Worm (Caenorhabditis elegans) whole organism, L1 larva: ENCODE results near the gene F45G2.8.
A peak's percentile ranks its signal among the peaks of the same experiment; 100 is the strongest.

Source experiments
- C04F5.9 ChIP-seq: sonication (generic microtip); optimal IDR thresholded peaks from 2 replicates; lab custom pipeline; 2016; ENCODE audit warnings: missing genetic modification characterization, missing compliant biosample characterization
- C16A3.4 ChIP-seq: fragments of 150-350 bp; optimal IDR thresholded peaks from 2 replicates; lab custom pipeline; 2014; ENCODE audit warnings: missing biosample characterization, missing genetic modification characterization
- C34B4.2 ChIP-seq: sonication (generic microtip); optimal IDR thresholded peaks from 2 replicates; lab custom pipeline; 2017; ENCODE audit warnings: mild to moderate bottlenecking, missing genetic modification characterization, missing compliant biosample characterization
- aha-1 ChIP-seq: fragments of 150-350 bp; optimal IDR thresholded peaks from 2 replicates; lab custom pipeline; 2014; ENCODE audit warnings: missing biosample characterization, missing genetic modification characterization
- aly-2 ChIP-seq: fragments of 150-350 bp; optimal IDR thresholded peaks from 2 replicates; lab custom pipeline; 2014; ENCODE audit warnings: missing biosample characterization, missing genetic modification characterization
- blmp-1 ChIP-seq: fragments of 150-350 bp; optimal IDR thresholded peaks from 2 replicates; lab custom pipeline; 2014; ENCODE audit warnings: missing biosample characterization, missing genetic modification characterization
- ceh-63 ChIP-seq: fragments of 200-800 bp; sonication (Bioruptor generic); optimal IDR thresholded peaks from 2 replicates; lab custom pipeline; 2018; ENCODE audit warnings: mild to moderate bottlenecking, missing genetic modification characterization, missing compliant biosample characterization
- ceh-8 ChIP-seq: fragments of 200-800 bp; sonication (Bioruptor generic); optimal IDR thresholded peaks from 2 replicates; lab custom pipeline; 2018; ENCODE audit warnings: mild to moderate bottlenecking, missing genetic modification characterization, moderate library complexity, missing compliant biosample characterization
- ceh-88 ChIP-seq: fragments of 200-800 bp; sonication (Bioruptor generic); IDR thresholded peaks from 2 replicates; pipeline ENCODE4 v1.3.6; 2022; ENCODE audit warnings: missing genetic modification characterization, missing compliant biosample characterization
- ces-1 ChIP-seq: fragments of 150-350 bp; optimal IDR thresholded peaks from 2 replicates; lab custom pipeline; 2014; ENCODE audit warnings: missing biosample characterization, missing genetic modification reagents, missing genetic modification characterization
- dpl-1 ChIP-seq, 3 experiments: fragments of 150-350 bp in 2 of 3; sonication (generic microtip) in 1 of 3; optimal IDR thresholded peaks; 2 replicates each; lab custom pipeline; 2014 to 2017; ENCODE audit warnings: missing biosample characterization in 3 of 3, missing genetic modification characterization in 3 of 3, missing genetic modification reagents in 3 of 3
- efl-1 ChIP-seq, 4 experiments: fragments of 150-350 bp; optimal IDR thresholded peaks in 3 of 4; peaks in 1 of 4; 1 replicate in 1 of 4; 2 replicates in 3 of 4; lab custom pipeline; 2014; ENCODE audit warnings: missing biosample characterization in 2 of 4, missing genetic modification characterization in 2 of 4, missing genetic modification reagents in 2 of 4
- efl-3 ChIP-seq: fragments of 200-800 bp; sonication (Bioruptor generic); optimal IDR thresholded peaks from 2 replicates; lab custom pipeline; 2018; ENCODE audit warnings: mild to moderate bottlenecking, missing genetic modification characterization, missing compliant biosample characterization
- egl-13 ChIP-seq: sonication (generic microtip); optimal IDR thresholded peaks from 2 replicates; lab custom pipeline; 2016; ENCODE audit warnings: missing genotype, missing genetic modification reagents, missing genetic modification characterization, missing compliant biosample characterization
- elt-2 ChIP-seq: sonication (generic microtip); optimal IDR thresholded peaks from 2 replicates; lab custom pipeline; 2016; ENCODE audit warnings: missing genetic modification characterization, mild to moderate bottlenecking, inconsistent platforms, missing compliant biosample characterization, missing genetic modification reagents
- ets-5 ChIP-seq: fragments of 200-800 bp; sonication (Bioruptor generic); IDR thresholded peaks from 2 replicates; pipeline ENCODE4 v1.3.6; 2022; ENCODE audit warnings: missing genetic modification characterization, missing compliant biosample characterization
- fkh-10 ChIP-seq: sonication (generic microtip); optimal IDR thresholded peaks from 2 replicates; lab custom pipeline; 2017; ENCODE audit warnings: missing biosample characterization, missing genetic modification reagents, missing genetic modification characterization
- fkh-4 ChIP-seq: sonication (generic microtip); optimal IDR thresholded peaks from 2 replicates; lab custom pipeline; 2016; ENCODE audit warnings: missing compliant biosample characterization, missing genetic modification characterization, borderline replicate concordance
- grh-1 ChIP-seq: fragments of 200-800 bp; sonication (Bioruptor generic); IDR thresholded peaks from 2 replicates; pipeline ENCODE4 v1.3.6; 2022; ENCODE audit warnings: missing genetic modification reagents, missing genetic modification characterization, missing compliant biosample characterization
- hlh-17 ChIP-seq: fragments of 200-800 bp; sonication (Bioruptor generic); optimal IDR thresholded peaks from 2 replicates; lab custom pipeline; 2018; ENCODE audit warnings: missing genetic modification characterization, mild to moderate bottlenecking, missing compliant biosample characterization, moderate library complexity, borderline replicate concordance
- hlh-4 ChIP-seq: sonication (generic microtip); optimal IDR thresholded peaks from 2 replicates; lab custom pipeline; 2016; ENCODE audit warnings: mild to moderate bottlenecking, missing genetic modification characterization, missing compliant biosample characterization
- isw-1 ChIP-seq: fragments of 200-800 bp; sonication (Bioruptor generic); IDR thresholded peaks from 2 replicates; pipeline ENCODE4 v1.3.6; 2022; ENCODE audit warnings: missing genetic modification characterization, missing compliant biosample characterization
- jun-1 ChIP-seq: fragments of 150-350 bp; optimal IDR thresholded peaks from 2 replicates; lab custom pipeline; 2014; ENCODE audit warnings: missing biosample characterization, missing genetic modification reagents, missing genetic modification characterization
- lin-15B ChIP-seq: fragments of 150-350 bp; sonication (generic microtip); optimal IDR thresholded peaks from 3 replicates; lab custom pipeline; 2014; ENCODE audit warnings: missing biosample characterization, missing genetic modification characterization
- lin-35 ChIP-seq, 2 experiments: fragments of 150-350 bp; optimal IDR thresholded peaks; 2 replicates each; lab custom pipeline; 2014; ENCODE audit warnings: missing biosample characterization in 2 of 2, missing genetic modification characterization in 2 of 2, missing genetic modification reagents in 2 of 2
- lir-3 ChIP-seq: sonication (generic microtip); optimal IDR thresholded peaks from 2 replicates; lab custom pipeline; 2016; ENCODE audit warnings: mild to moderate bottlenecking, missing genetic modification characterization, moderate library complexity, missing compliant biosample characterization; ENCODE audit not compliant: poor library complexity
- mdl-1 ChIP-seq, 2 experiments: fragments of 150-350 bp; optimal IDR thresholded peaks; 2 replicates each; lab custom pipeline; 2014 to 2017; ENCODE audit warnings: missing biosample characterization in 2 of 2, missing genetic modification characterization in 2 of 2, inconsistent platforms in 1 of 2
- mef-2 ChIP-seq: fragments of 150-350 bp; optimal IDR thresholded peaks from 2 replicates; lab custom pipeline; 2014; ENCODE audit warnings: missing biosample characterization, missing genetic modification characterization
- nhr-20 ChIP-seq: sonication (generic microtip); optimal IDR thresholded peaks from 2 replicates; lab custom pipeline; 2016; ENCODE audit warnings: mild to moderate bottlenecking, missing genetic modification characterization, missing compliant biosample characterization
- nhr-237 ChIP-seq: fragments of 150-350 bp; optimal IDR thresholded peaks from 2 replicates; lab custom pipeline; 2014; ENCODE audit warnings: missing biosample characterization, missing genetic modification characterization
- nhr-28 ChIP-seq: fragments of 150-350 bp; optimal IDR thresholded peaks from 2 replicates; lab custom pipeline; 2014; ENCODE audit warnings: missing biosample characterization, missing genetic modification characterization
- nhr-47 ChIP-seq: sonication (generic microtip); optimal IDR thresholded peaks from 2 replicates; lab custom pipeline; 2016; ENCODE audit warnings: mild to moderate bottlenecking, missing genetic modification characterization, moderate library complexity, missing compliant biosample characterization
- nhr-71 ChIP-seq: sonication (generic microtip); optimal IDR thresholded peaks from 2 replicates; lab custom pipeline; 2016; ENCODE audit warnings: mild to moderate bottlenecking, missing genetic modification characterization, moderate library complexity, missing compliant biosample characterization
- nhr-76 ChIP-seq: sonication (generic microtip); optimal IDR thresholded peaks from 2 replicates; lab custom pipeline; 2017; ENCODE audit warnings: missing biosample characterization, missing genetic modification characterization
- nhr-84 ChIP-seq: sonication (generic microtip); optimal IDR thresholded peaks from 2 replicates; lab custom pipeline; 2017; ENCODE audit warnings: missing biosample characterization, missing genetic modification characterization
- nhr-85 ChIP-seq: sonication (generic microtip); peaks from one replicate; lab custom pipeline; 2016; ENCODE audit warnings: missing genetic modification characterization, inconsistent platforms, missing compliant biosample characterization
- nhr-90 ChIP-seq: sonication (generic microtip); optimal IDR thresholded peaks from 2 replicates; lab custom pipeline; 2016; ENCODE audit warnings: mild to moderate bottlenecking, missing genetic modification characterization, missing compliant biosample characterization; ENCODE audit not compliant: poor library complexity
- pag-3 ChIP-seq: sonication (generic microtip); optimal IDR thresholded peaks from 2 replicates; lab custom pipeline; 2017; ENCODE audit warnings: missing genetic modification characterization, mild to moderate bottlenecking, missing compliant biosample characterization, antibody characterized with exemption, borderline replicate concordance; ENCODE audit not compliant: insufficient read depth
- pqm-1 ChIP-seq: sonication (generic microtip); optimal IDR thresholded peaks from 3 replicates; lab custom pipeline; 2017; ENCODE audit warnings: missing biosample characterization, missing genetic modification characterization
- sox-4 ChIP-seq: sonication (generic microtip); optimal IDR thresholded peaks from 2 replicates; lab custom pipeline; 2016; ENCODE audit warnings: missing genetic modification characterization, missing compliant biosample characterization
- swsn-7 ChIP-seq: sonication (generic microtip); optimal IDR thresholded peaks from 2 replicates; lab custom pipeline; 2016; ENCODE audit warnings: missing genetic modification characterization, missing compliant biosample characterization
- unc-62 ChIP-seq: fragments of 150-350 bp; optimal IDR thresholded peaks from 2 replicates; lab custom pipeline; 2014; ENCODE audit warnings: missing biosample characterization, missing genetic modification reagents, missing genetic modification characterization
- unc-86 ChIP-seq: sonication (generic microtip); optimal IDR thresholded peaks from 2 replicates; lab custom pipeline; 2016; ENCODE audit warnings: missing genetic modification characterization, missing compliant biosample characterization
- unc-98 ChIP-seq: fragments of 200-800 bp; sonication (Bioruptor generic); IDR thresholded peaks from 2 replicates; pipeline ENCODE4 v1.3.6; 2022; ENCODE audit warnings: missing genetic modification characterization, missing compliant biosample characterization
- ztf-4 ChIP-seq: fragments of 150-350 bp; optimal IDR thresholded peaks from 2 replicates; lab custom pipeline; 2014; ENCODE audit warnings: missing biosample characterization, missing genetic modification characterization

Gene F45G2.8

DNA sequence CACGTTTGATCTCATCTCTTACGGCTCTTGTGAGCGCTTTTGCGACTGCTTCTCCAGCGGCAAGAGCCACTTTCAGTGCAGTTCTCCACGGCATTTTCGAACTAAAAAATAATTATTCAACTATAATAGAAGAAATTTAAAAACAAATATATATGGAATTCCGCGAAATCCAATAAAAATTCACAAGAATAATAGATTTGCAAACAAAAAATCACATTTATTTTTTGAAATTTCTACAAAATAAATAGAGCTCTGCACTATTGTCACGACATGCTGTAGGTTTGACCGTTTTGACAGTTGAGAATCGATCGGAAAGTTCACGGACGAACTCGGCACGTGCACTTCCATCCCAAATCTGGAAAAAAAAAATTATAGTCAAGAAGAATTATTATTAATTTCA lies at the start of gene F45G2.8:
TSS of gene F45G2.8 (minus strand) at position 101 of the 400 bp plus-strand sequence.
- no peak for TF ChIP-seq aha-1 (tag; lab: Kevin White, UChicago)
- no peak for TF ChIP-seq aly-2 (tag; lab: Kevin White, UChicago)
- TF ChIP-seq fkh-10 (GFP tag; lab: Kevin White, UChicago) = no peak
- TF ChIP-seq ceh-88 (GFP tag; lab: Robert Waterston, UW) = no peak
- TF ChIP-seq blmp-1 (tag; lab: Kevin White, UChicago) = no peak
- TF ChIP-seq unc-86 = no peak
- TF ChIP-seq efl-3 (GFP tag; lab: Kevin White, UChicago) = no peak
- no peak for TF ChIP-seq nhr-20 (tag; lab: Kevin White, UChicago)
- no peak for TF ChIP-seq egl-13 (tag; lab: Kevin White, UChicago)
- no peak for TF ChIP-seq mef-2 (tag; lab: Kevin White, UChicago)
- no peak for TF ChIP-seq C16A3.4
- no peak for TF ChIP-seq jun-1 (tag; lab: Kevin White, UChicago)

DNA sequence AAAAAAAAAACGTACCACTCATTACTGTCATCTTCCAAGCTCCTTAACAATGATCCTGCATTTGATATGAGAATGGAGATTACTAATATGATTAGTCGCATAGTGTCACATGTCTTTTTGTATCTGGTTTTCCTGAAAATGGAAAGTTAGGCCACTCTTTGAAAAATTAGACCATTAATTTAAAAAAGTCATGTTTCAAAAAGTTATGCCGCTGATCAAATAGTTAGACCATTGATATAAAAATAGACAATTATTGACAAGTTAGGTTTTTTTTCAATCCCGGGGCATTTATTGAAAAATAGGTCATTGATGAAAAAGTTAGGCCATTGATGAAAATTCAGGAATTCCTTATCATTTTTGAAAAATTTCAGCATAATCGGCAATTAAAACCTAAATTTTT lies 48.6 kb upstream of the F45G2.8 start, which contains the start of gene acc-4:
TSS of gene acc-4 (minus strand) at position 101 of the 400 bp plus-strand sequence.
- no peak for TF ChIP-seq mef-2 (tag; lab: Kevin White, UChicago)
- no peak for TF ChIP-seq nhr-85 (tag; lab: Kevin White, UChicago)
- no peak for TF ChIP-seq nhr-47
- no peak for TF ChIP-seq efl-3 (GFP tag; lab: Kevin White, UChicago)
- no peak for TF ChIP-seq ceh-88 (GFP tag; lab: Robert Waterston, UW)
- TF ChIP-seq nhr-28 = no peak
- TF ChIP-seq pag-3 (tag; lab: Kevin White, UChicago) = no peak
- TF ChIP-seq nhr-90 (tag; lab: Kevin White, UChicago) = no peak

DNA sequence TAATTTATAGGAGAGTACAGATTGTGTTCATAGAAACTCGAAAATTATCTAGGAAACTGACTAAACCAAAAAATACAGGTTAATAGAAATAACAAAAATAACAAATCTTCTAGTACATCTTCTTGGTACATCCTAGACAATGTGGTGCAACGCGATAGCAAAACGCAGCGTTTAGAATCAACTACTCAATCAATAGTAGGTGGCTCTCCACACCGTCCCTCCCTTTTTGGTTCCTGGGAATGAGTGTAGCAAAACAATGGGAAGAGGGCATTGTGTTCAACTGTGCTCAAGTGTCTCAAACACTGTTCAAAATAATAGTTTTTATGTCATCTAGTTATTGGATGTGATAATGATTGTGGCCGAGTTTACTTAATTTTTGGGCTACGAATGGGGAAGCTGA lies 41.2 kb upstream of the F45G2.8 start, which contains the start of gene T27E9.6:
TSS of gene T27E9.6 (minus strand) at position 101 of the 400 bp plus-strand sequence.
- no peak for TF ChIP-seq dpl-1 (GFP tag; optimal IDR thresholded peaks at IDR 0.05; lab: Kevin White, UChicago)

DNA sequence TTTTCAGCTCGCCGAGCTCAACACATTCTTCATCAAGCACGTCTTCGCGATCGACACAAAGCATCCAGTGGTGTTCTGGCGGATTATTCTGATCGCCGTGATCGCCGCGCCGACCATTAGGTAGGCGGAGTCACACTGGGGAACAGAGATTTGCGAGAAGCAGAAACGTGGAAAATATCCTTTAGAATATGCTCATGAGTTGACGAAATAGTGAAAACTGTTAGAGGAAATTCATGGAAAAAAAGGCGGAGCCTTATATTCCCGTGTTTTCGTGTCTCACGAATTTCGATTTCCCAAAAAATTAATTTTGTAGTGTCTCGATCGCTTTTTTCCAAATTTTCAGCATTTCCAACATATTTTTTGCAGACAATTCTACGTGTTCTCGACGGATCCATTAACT lies 39.0 kb upstream of the F45G2.8 start:
- TF ChIP-seq ztf-4 (no peak), lin-15B (tag; lab: Kevin White, UChicago) (no peak), unc-86 (no peak), C04F5.9 (no peak), ceh-63 (GFP tag; lab: Kevin White, UChicago) (peak; percentile 40), pqm-1 (tag; lab: Kevin White, UChicago) (no peak), hlh-4 (tag; lab: Kevin White, UChicago) (no peak), unc-62 (GFP tag; lab: Kevin White, UChicago) (no peak), fkh-4 (tag; lab: Kevin White, UChicago) (peak; percentile 10), mdl-1 (tag; optimal IDR thresholded peaks at IDR 0.05; lab: Kevin White, UChicago) (no peak), sox-4 (tag; lab: Kevin White, UChicago) (peak; percentile 28), efl-1 (optimal IDR thresholded peaks at IDR 0.05; lab: Kevin White, UChicago) (peak; percentile 2 to 38), efl-1 (GFP tag; optimal IDR thresholded peaks at IDR 0.05 in 1 of 2; lab: Kevin White, UChicago) (peak in 1 of 2 experiments; percentile 82), fkh-10 (GFP tag; lab: Kevin White, UChicago) (no peak), lin-35 (GFP tag; optimal IDR thresholded peaks at IDR 0.05; lab: Kevin White, UChicago) (no peak), nhr-47 (no peak), grh-1 (GFP tag; lab: Robert Waterston, UW) (no peak), ets-5 (GFP tag; lab: Robert Waterston, UW) (no peak), ceh-8 (GFP tag; lab: Kevin White, UChicago) (no peak), nhr-84 (tag; lab: Kevin White, UChicago) (no peak), nhr-90 (tag; lab: Kevin White, UChicago) (peak; percentile 42), C34B4.2 (tag; lab: Kevin White, UChicago) (no peak), nhr-76 (tag; lab: Kevin White, UChicago) (no peak), ces-1 (GFP tag; lab: Kevin White, UChicago) (no peak), unc-98 (peak; percentile 58), hlh-17 (GFP tag; lab: Kevin White, UChicago) (no peak), isw-1 (GFP tag; lab: Robert Waterston, UW) (no peak), nhr-85 (tag; lab: Kevin White, UChicago) (peak; percentile 26), elt-2 (tag; lab: Kevin White, UChicago) (no peak), lir-3 (tag; lab: Kevin White, UChicago) (peak; percentile 66), swsn-7 (no peak), nhr-71 (tag; lab: Kevin White, UChicago) (no peak), nhr-237 (tag; lab: Kevin White, UChicago) (no peak)
